Fruit fly (Drosophila melanogaster) whole organism, embryonic: Measurements from ENCODE around the gene CG46465.
A peak's percentile ranks its signal among the peaks of the same experiment; 100 is the strongest.

Experiments used
- Bdp1 ChIP-seq: fragments of 200-800 bp; sonication (Bioruptor generic); optimal IDR thresholded peaks from 3 replicates; lab custom pipeline; 2016; ENCODE audit warnings: missing biosample characterization, missing genetic modification characterization
- CG10979 ChIP-seq: fragments of 200-800 bp; sonication (Bioruptor generic); optimal IDR thresholded peaks from 2 replicates; lab custom pipeline; 2018; ENCODE audit warnings: missing biosample characterization, mild to moderate bottlenecking, missing genetic modification characterization, moderate library complexity
- CG13894 ChIP-seq: fragments of 200-800 bp; sonication (Bioruptor generic); optimal IDR thresholded peaks from 3 replicates; lab custom pipeline; 2018; ENCODE audit warnings: missing biosample characterization, mild to moderate bottlenecking, missing genetic modification characterization, moderate library complexity
- CG16815 ChIP-seq: fragments of 200-800 bp; sonication (Bioruptor generic); optimal IDR thresholded peaks from 3 replicates; lab custom pipeline; 2017; ENCODE audit warnings: missing biosample characterization, mild to moderate bottlenecking, missing genetic modification characterization
- CG2129 ChIP-seq: fragments of 200-800 bp; sonication (Bioruptor generic); IDR thresholded peaks from 2 replicates; pipeline ENCODE4 v1.3.6; 2022; ENCODE audit warnings: missing biosample characterization, missing genetic modification characterization; ENCODE audit not compliant: partially characterized antibody
- CG2712 ChIP-seq: fragments of 200-800 bp; optimal IDR thresholded peaks from 3 replicates; lab custom pipeline; 2019; ENCODE audit warnings: missing biosample characterization, mild to moderate bottlenecking, missing genetic modification characterization, moderate library complexity
- CG2875 ChIP-seq: fragments of 200-800 bp; sonication (Bioruptor generic); optimal IDR thresholded peaks from 2 replicates; lab custom pipeline; 2017; ENCODE audit warnings: missing biosample characterization, mild to moderate bottlenecking, missing genetic modification characterization, missing genetic modification reagents
- CG31224 ChIP-seq: fragments of 200-800 bp; sonication (Bioruptor generic); IDR thresholded peaks from 2 replicates; pipeline ENCODE4 v1.3.6; 2022; ENCODE audit warnings: missing biosample characterization, missing genetic modification characterization
- CG4282 ChIP-seq: fragments of 200-800 bp; sonication (Bioruptor generic); optimal IDR thresholded peaks from 2 replicates; lab custom pipeline; 2016; ENCODE audit warnings: missing biosample characterization, missing genetic modification characterization
- CG4424 ChIP-seq: fragments of 200-800 bp; sonication (Bioruptor generic); optimal IDR thresholded peaks from 3 replicates; lab custom pipeline; 2016; ENCODE audit warnings: missing biosample characterization, missing genetic modification characterization
- CG4617 ChIP-seq: fragments of 200-800 bp; sonication (Bioruptor generic); optimal IDR thresholded peaks from 3 replicates; lab custom pipeline; 2016; ENCODE audit warnings: missing biosample characterization, missing genetic modification characterization, borderline replicate concordance
- CG6791 ChIP-seq: fragments of 200-800 bp; sonication (Bioruptor generic); IDR thresholded peaks from 3 replicates; pipeline ENCODE4 v1.3.6; 2022; ENCODE audit warnings: missing biosample characterization, missing genetic modification characterization; ENCODE audit not compliant: partially characterized antibody
- CG7745 ChIP-seq: fragments of 200-800 bp; sonication (Bioruptor generic); optimal IDR thresholded peaks from 2 replicates; lab custom pipeline; 2018; ENCODE audit warnings: missing biosample characterization, mild to moderate bottlenecking, missing genetic modification characterization, moderate library complexity
- CG7987 ChIP-seq: fragments of 200-800 bp; sonication (Bioruptor generic); optimal IDR thresholded peaks from 2 replicates; lab custom pipeline; 2018; ENCODE audit warnings: missing biosample characterization, mild to moderate bottlenecking, missing genetic modification characterization, moderate library complexity
- Camta ChIP-seq: fragments of 200-800 bp; sonication (Bioruptor generic); optimal IDR thresholded peaks from 2 replicates; lab custom pipeline; 2016; ENCODE audit warnings: missing biosample characterization, missing genetic modification characterization
- D19B ChIP-seq: fragments of 200-800 bp; sonication (Bioruptor generic); optimal IDR thresholded peaks from 2 replicates; lab custom pipeline; 2017; ENCODE audit warnings: missing biosample characterization, mild to moderate bottlenecking, missing genetic modification characterization
- Dll ChIP-seq: fragments of 200-800 bp; sonication (Bioruptor generic); IDR thresholded peaks from 4 replicates; pipeline ENCODE4 v1.3.6; 2022; ENCODE audit warnings: missing biosample characterization, missing genetic modification characterization; ENCODE audit not compliant: partially characterized antibody
- Dref ChIP-seq: fragments of 200-800 bp; sonication (Bioruptor generic); IDR thresholded peaks from 2 replicates; pipeline ENCODE4 v1.3.6; 2022; ENCODE audit warnings: missing biosample characterization, missing genetic modification characterization
- Hr78 ChIP-seq, 2 experiments: fragments of 200-800 bp in 1 of 2; fragments of >200 bp in 1 of 2; sonication (Bioruptor generic) in 1 of 2; optimal IDR thresholded peaks; 2 replicates each; lab custom pipeline; 2017 to 2019; ENCODE audit warnings: missing biosample characterization in 2 of 2, missing genetic modification characterization in 2 of 2, mild to moderate bottlenecking in 1 of 2, moderate library complexity in 1 of 2
- Kr ChIP-seq: fragments of 200-800 bp; sonication (Bioruptor generic); optimal IDR thresholded peaks from 2 replicates; lab custom pipeline; 2017; ENCODE audit warnings: missing biosample characterization, mild to moderate bottlenecking, missing genetic modification characterization
- Lim3 ChIP-seq: fragments of 200-800 bp; sonication (Bioruptor generic); IDR thresholded peaks from 2 replicates; pipeline ENCODE4 v1.3.6; 2022; ENCODE audit warnings: missing biosample characterization, missing genetic modification characterization
- Nf-YA ChIP-seq: fragments of 200-800 bp; sonication (Bioruptor generic); IDR thresholded peaks from 2 replicates; pipeline ENCODE4 v1.3.6; 2022; ENCODE audit warnings: missing biosample characterization, missing genetic modification characterization
- Optix ChIP-seq: fragments of 200-800 bp; sonication (Bioruptor generic); IDR thresholded peaks from 3 replicates; pipeline ENCODE4 v1.3.6; 2022; ENCODE audit warnings: missing biosample characterization, missing genetic modification characterization
- Scr ChIP-seq: fragments of 200-800 bp; sonication (Bioruptor generic); IDR thresholded peaks from 2 replicates; pipeline ENCODE4 v1.3.6; 2022; ENCODE audit warnings: missing biosample characterization, missing genetic modification characterization; ENCODE audit not compliant: partially characterized antibody
- Spps ChIP-seq: fragments of 200-800 bp; sonication (Bioruptor generic); optimal IDR thresholded peaks from 2 replicates; lab custom pipeline; 2018; ENCODE audit warnings: missing biosample characterization, mild to moderate bottlenecking, missing genetic modification characterization
- Sry-δ ChIP-seq: fragments of 200-800 bp; sonication (Bioruptor generic); optimal IDR thresholded peaks from 2 replicates; lab custom pipeline; 2016; ENCODE audit warnings: missing biosample characterization, missing genetic modification characterization
- Usf ChIP-seq: fragments of 200-800 bp; sonication (Bioruptor generic); optimal IDR thresholded peaks from 2 replicates; lab custom pipeline; 2017; ENCODE audit warnings: missing genotype, missing biosample characterization, missing genetic modification characterization
- YL-1 ChIP-seq: fragments of 200-800 bp; sonication (Bioruptor generic); optimal IDR thresholded peaks from 3 replicates; lab custom pipeline; 2017; ENCODE audit warnings: missing biosample characterization, mild to moderate bottlenecking, missing genetic modification characterization
- abd-A ChIP-seq: fragments of 200-800 bp; sonication (Bioruptor generic); optimal IDR thresholded peaks from 3 replicates; lab custom pipeline; 2019; ENCODE audit warnings: missing biosample characterization, mild to moderate bottlenecking, missing genetic modification characterization, moderate library complexity
- ac ChIP-seq: fragments of 200-800 bp; sonication (Bioruptor generic); optimal IDR thresholded peaks from 3 replicates; lab custom pipeline; 2017; ENCODE audit warnings: missing biosample characterization, mild to moderate bottlenecking, missing genetic modification characterization
- bab2 ChIP-seq: fragments of 200-800 bp; sonication (Bioruptor generic); optimal IDR thresholded peaks from 2 replicates; lab custom pipeline; 2016; ENCODE audit warnings: missing biosample characterization, missing genetic modification characterization
- btn ChIP-seq: fragments of 200-800 bp; sonication (Bioruptor generic); optimal IDR thresholded peaks from 2 replicates; lab custom pipeline; 2016; ENCODE audit warnings: missing biosample characterization, missing genetic modification characterization
- chinmo ChIP-seq: fragments of 200-800 bp; sonication (Bioruptor generic); IDR thresholded peaks from 4 replicates; pipeline ENCODE4 v1.3.6; 2022; ENCODE audit warnings: missing biosample characterization, missing genetic modification characterization; ENCODE audit not compliant: partially characterized antibody
- dati ChIP-seq: fragments of 200-800 bp; sonication (Bioruptor generic); IDR thresholded peaks from 2 replicates; pipeline ENCODE4 v1.3.6; 2022; ENCODE audit warnings: missing biosample characterization, missing genetic modification characterization
- eyg ChIP-seq: fragments of 200-800 bp; sonication (Bioruptor generic); optimal IDR thresholded peaks from 3 replicates; lab custom pipeline; 2016; ENCODE audit warnings: missing biosample characterization, missing genetic modification characterization
- hb ChIP-seq: fragments of 200-800 bp; sonication (Bioruptor generic); IDR thresholded peaks from 3 replicates; pipeline ENCODE4 v1.3.6; 2022; ENCODE audit warnings: missing biosample characterization, missing genetic modification characterization; ENCODE audit not compliant: partially characterized antibody
- jing ChIP-seq: fragments of 200-800 bp; sonication (Bioruptor generic); optimal IDR thresholded peaks from 2 replicates; lab custom pipeline; 2018; ENCODE audit warnings: missing biosample characterization, mild to moderate bottlenecking, missing genetic modification characterization
- knrl ChIP-seq: fragments of 200-800 bp; sonication (Bioruptor generic); IDR thresholded peaks from 3 replicates; pipeline ENCODE4 v1.3.6; 2022; ENCODE audit warnings: missing biosample characterization, missing genetic modification characterization; ENCODE audit not compliant: partially characterized antibody
- lab ChIP-seq: fragments of 200-800 bp; sonication (Bioruptor generic); optimal IDR thresholded peaks from 3 replicates; lab custom pipeline; 2017; ENCODE audit warnings: missing biosample characterization, missing genetic modification characterization, mild to moderate bottlenecking, moderate library complexity, missing genetic modification reagents
- lilli ChIP-seq: fragments of 200-800 bp; sonication (Bioruptor generic); optimal IDR thresholded peaks from 3 replicates; lab custom pipeline; 2016; ENCODE audit warnings: missing biosample characterization, missing genetic modification characterization
- nmo ChIP-seq: fragments of 200-800 bp; sonication (Bioruptor generic); optimal IDR thresholded peaks from 2 replicates; lab custom pipeline; 2018; ENCODE audit warnings: missing biosample characterization, mild to moderate bottlenecking, missing genetic modification characterization, moderate library complexity
- row ChIP-seq: fragments of 200-800 bp; sonication (Bioruptor generic); IDR thresholded peaks from 3 replicates; pipeline ENCODE4 v1.3.6; 2022; ENCODE audit warnings: missing biosample characterization, missing genetic modification characterization
- sisA ChIP-seq: fragments of 200-800 bp; sonication (Bioruptor generic); IDR thresholded peaks from 2 replicates; pipeline ENCODE4 v1.3.6; 2022; ENCODE audit warnings: missing biosample characterization, missing genetic modification characterization
- sna ChIP-seq: fragments of 200-800 bp; sonication (Bioruptor generic); IDR thresholded peaks from 2 replicates; pipeline ENCODE4 v1.3.6; 2022; ENCODE audit warnings: missing biosample characterization, missing genetic modification characterization; ENCODE audit not compliant: partially characterized antibody
- stwl ChIP-seq: fragments of 200-800 bp; sonication (Bioruptor generic); optimal IDR thresholded peaks from 3 replicates; lab custom pipeline; 2018; ENCODE audit warnings: missing biosample characterization, mild to moderate bottlenecking, missing genetic modification characterization, moderate library complexity
- toy ChIP-seq: fragments of 200-800 bp; sonication (Bioruptor generic); IDR thresholded peaks from 2 replicates; pipeline ENCODE4 v1.3.6; 2022; ENCODE audit warnings: missing biosample characterization, missing genetic modification characterization
- trem ChIP-seq: fragments of 200-800 bp; optimal IDR thresholded peaks from 3 replicates; lab custom pipeline; 2019; ENCODE audit warnings: missing biosample characterization, mild to moderate bottlenecking, missing genetic modification characterization, moderate library complexity
- trh ChIP-seq: fragments of 200-800 bp; sonication (Bioruptor generic); optimal IDR thresholded peaks from 2 replicates; lab custom pipeline; 2016; ENCODE audit warnings: missing biosample characterization, missing genetic modification characterization
- twi ChIP-seq: fragments of 200-800 bp; optimal IDR thresholded peaks from 2 replicates; lab custom pipeline; 2019; ENCODE audit warnings: missing biosample characterization, mild to moderate bottlenecking, missing genetic modification characterization, moderate library complexity
- vnd ChIP-seq: fragments of 200-800 bp; sonication (Bioruptor generic); IDR thresholded peaks from 3 replicates; pipeline ENCODE4 v1.3.6; 2022; ENCODE audit warnings: missing biosample characterization, missing genetic modification characterization; ENCODE audit not compliant: partially characterized antibody

Gene CG46465

DNA sequence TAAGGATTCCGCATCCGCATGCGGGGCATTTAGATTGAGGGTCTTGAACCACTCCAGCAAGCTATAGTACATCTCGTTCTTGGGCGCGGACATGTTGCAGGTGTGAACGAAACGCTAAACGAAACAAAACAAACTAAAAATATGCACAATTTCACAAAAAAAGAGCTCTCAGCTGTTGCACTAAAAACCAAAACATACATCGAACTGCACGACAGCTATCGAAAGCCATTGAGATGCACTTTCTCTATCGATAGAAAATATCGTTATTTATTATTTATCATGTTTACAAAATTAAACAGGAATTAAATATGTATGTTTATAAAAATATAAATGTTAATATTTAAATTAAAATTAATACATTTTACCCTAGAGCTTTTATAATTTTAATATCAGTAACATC is 41.0 kb downstream of the CG46465 start, which contains the start of gene hook:
Gene hook (minus strand): TSS at position 211 of the 400 bp plus-strand sequence.
- no peak for TF ChIP-seq Spps (tag; lab: Kevin White, UChicago)
- TF ChIP-seq trem (tag; lab: Kevin White, UChicago): peak; percentile 52
- TF ChIP-seq CG4424 (GFP tag; lab: Kevin White, UChicago): no peak
- TF ChIP-seq toy: no peak
- TF ChIP-seq CG31224 (GFP tag; lab: Robert Waterston, UW): no peak
- no peak for TF ChIP-seq abd-A
- peak; percentile 8 for TF ChIP-seq nmo (GFP tag; lab: Kevin White, UChicago)
- no peak for TF ChIP-seq Bdp1 (GFP tag; lab: Kevin White, UChicago)
- no peak for TF ChIP-seq CG7745 (tag; lab: Kevin White, UChicago)
- no peak for TF ChIP-seq YL-1 (GFP tag; lab: Kevin White, UChicago)
- no peak for TF ChIP-seq Usf
- TF ChIP-seq Dref: peak; percentile 69
- peak; percentile 49; the same call in 2 of the 3 replicates for TF ChIP-seq row (GFP tag; lab: Robert Waterston, UW)
- peak; percentile 33 for TF ChIP-seq stwl (tag; lab: Kevin White, UChicago)
- TF ChIP-seq CG13894 (tag; lab: Kevin White, UChicago): no peak
- peak; percentile 81 for TF ChIP-seq Scr
- no peak for TF ChIP-seq Optix (GFP tag; lab: Robert Waterston, UW)
- peak; percentile 85 for TF ChIP-seq Dll
- TF ChIP-seq CG7987 (GFP tag; lab: Kevin White, UChicago): no peak
- TF ChIP-seq lab: no peak
- TF ChIP-seq Camta (GFP tag; lab: Kevin White, UChicago): no peak
- no peak for TF ChIP-seq trh (GFP tag; lab: Kevin White, UChicago)
- TF ChIP-seq sna (GFP tag; lab: Robert Waterston, UW): peak; percentile 82
- no peak for TF ChIP-seq lilli (GFP tag; lab: Kevin White, UChicago)
- TF ChIP-seq vnd (GFP tag; lab: Robert Waterston, UW): peak; percentile 64
- no peak for TF ChIP-seq eyg (GFP tag; lab: Kevin White, UChicago)
- TF ChIP-seq hb (GFP tag; lab: Robert Waterston, UW): peak; percentile 67; the same call in 2 of the 3 replicates
- TF ChIP-seq CG2712 (tag; lab: Kevin White, UChicago): peak; percentile 24
- no peak for TF ChIP-seq Lim3 (GFP tag; lab: Robert Waterston, UW)
- TF ChIP-seq jing (GFP tag; lab: Kevin White, UChicago): no peak
- no peak for TF ChIP-seq Kr (GFP tag; lab: Kevin White, UChicago)
- no peak for TF ChIP-seq D19B
- TF ChIP-seq bab2 (GFP tag; lab: Kevin White, UChicago): no peak
- peak; percentile 22 for TF ChIP-seq CG4617 (GFP tag; lab: Kevin White, UChicago)
- no peak for TF ChIP-seq ac
- no peak for TF ChIP-seq CG4282
- TF ChIP-seq CG10979: no peak
- no peak for TF ChIP-seq twi (tag; lab: Kevin White, UChicago)
- peak; percentile 84 for TF ChIP-seq CG6791 (GFP tag; lab: Robert Waterston, UW)
- TF ChIP-seq Nf-YA (GFP tag; lab: Robert Waterston, UW): no peak
- no peak for TF ChIP-seq sisA (GFP tag; lab: Robert Waterston, UW)
- no peak for TF ChIP-seq Hr78 (GFP tag; optimal IDR thresholded peaks at IDR 0.05; lab: Kevin White, UChicago)
- peak; percentile 84 for TF ChIP-seq knrl (GFP tag; lab: Robert Waterston, UW)
- no peak for TF ChIP-seq CG2875 (GFP tag; lab: Kevin White, UChicago)
- peak; percentile 61 for TF ChIP-seq Sry-δ (GFP tag; lab: Kevin White, UChicago)
- no peak for TF ChIP-seq btn (GFP tag; lab: Kevin White, UChicago)
- peak; percentile 81; the same call in 2 of the 4 replicates for TF ChIP-seq chinmo (GFP tag; lab: Robert Waterston, UW)
- no peak for TF ChIP-seq CG16815 (GFP tag; lab: Kevin White, UChicago)
- TF ChIP-seq CG2129 (GFP tag; lab: Robert Waterston, UW): peak; percentile 63
- TF ChIP-seq dati (GFP tag; lab: Robert Waterston, UW): no peak
